Fruit fly (Drosophila melanogaster): ENCODE data around the gene SPR.

- TF ChIP-seq Lpt (GFP tag; optimal IDR thresholded peaks at IDR 0.05): no peak
- no peak for TF ChIP-seq CG6854 (GFP tag; optimal IDR thresholded peaks at IDR 0.05)
Observed at dm6 chrX:5487381-5487780, 40.9 kb downstream of the SPR start.
